Worm (Caenorhabditis elegans): ENCODE data around the gene Y38E10A.35.

Gene Y38E10A.35

ce11 chrII:12612218-12612617 lies 39.6 kb upstream of the Y38E10A.35 start, which contains the start of gene nspe-4:
TSS of gene nspe-4 (plus strand) at chrII:12612518.
- no peak for TF ChIP-seq pes-1 (GFP tag; IDR thresholded peaks at IDR 0.05)
- TF ChIP-seq B0310.2 (tag; optimal IDR thresholded peaks at IDR 0.05): no peak
- TF ChIP-seq sea-1 (GFP tag; conservative IDR thresholded peaks at IDR 0.05): no peak
- TF ChIP-seq aly-1 (tag; optimal IDR thresholded peaks at IDR 0.05): no peak
- no peak for TF ChIP-seq ama-1 (optimal IDR thresholded peaks at IDR 0.05)
- TF ChIP-seq hmg-4 (GFP tag; optimal IDR thresholded peaks at IDR 0.05): no peak
- TF ChIP-seq ets-7 (tag; optimal IDR thresholded peaks at IDR 0.05): no peak
- TF ChIP-seq ceh-13 (GFP tag; optimal IDR thresholded peaks at IDR 0.05): no peak
- no peak for TF ChIP-seq tbx-11 (GFP tag; IDR thresholded peaks at IDR 0.05)
- TF ChIP-seq F13C5.2 (tag; optimal IDR thresholded peaks at IDR 0.05): no peak
- no peak for TF ChIP-seq hnd-1 (tag; optimal IDR thresholded peaks at IDR 0.05)
- no peak for TF ChIP-seq ceh-36 (tag; optimal IDR thresholded peaks at IDR 0.05)

- TF ChIP-seq hnd-1 (tag; optimal IDR thresholded peaks at IDR 0.05): no peak
- no peak for TF ChIP-seq tra-4 (tag; optimal IDR thresholded peaks at IDR 0.05)
- no peak for TF ChIP-seq ceh-36 (tag; optimal IDR thresholded peaks at IDR 0.05)
- TF ChIP-seq aly-1 (tag; optimal IDR thresholded peaks at IDR 0.05): no peak
- TF ChIP-seq scrt-1 (GFP tag; IDR thresholded peaks at IDR 0.05): no peak
- TF ChIP-seq sea-1 (GFP tag; conservative IDR thresholded peaks at IDR 0.05): no peak
- TF ChIP-seq tbx-11 (GFP tag; IDR thresholded peaks at IDR 0.05): no peak
- TF ChIP-seq ama-1 (optimal IDR thresholded peaks at IDR 0.05): no peak
- no peak for TF ChIP-seq F13C5.2 (tag; optimal IDR thresholded peaks at IDR 0.05)
- no peak for TF ChIP-seq tbx-37 (GFP tag; conservative IDR thresholded peaks at IDR 0.05)
- TF ChIP-seq hmbx-1 (tag; optimal IDR thresholded peaks at IDR 0.05): no peak
- no peak for TF ChIP-seq flt-1 (GFP tag; IDR thresholded peaks at IDR 0.05)
- TF ChIP-seq pes-1 (GFP tag; IDR thresholded peaks at IDR 0.05): no peak
- no peak for TF ChIP-seq hmg-4 (GFP tag; optimal IDR thresholded peaks at IDR 0.05)
- TF ChIP-seq ceh-13 (GFP tag; optimal IDR thresholded peaks at IDR 0.05): no peak
- no peak for TF ChIP-seq ets-7 (tag; optimal IDR thresholded peaks at IDR 0.05)
- no peak for TF ChIP-seq B0310.2 (tag; optimal IDR thresholded peaks at IDR 0.05)
Observed at ce11 chrII:12608653-12609052, 36.0 kb upstream of the Y38E10A.35 start, which contains the start of gene Y38E10A.9. TSS of gene Y38E10A.9 (plus strand) at chrII:12608953.

- TF ChIP-seq ets-7 (tag; optimal IDR thresholded peaks at IDR 0.05) (no peak), ceh-13 (GFP tag; optimal IDR thresholded peaks at IDR 0.05) (no peak), F13C5.2 (tag; optimal IDR thresholded peaks at IDR 0.05) (no peak), ceh-36 (tag; optimal IDR thresholded peaks at IDR 0.05) (no peak), flt-1 (GFP tag; IDR thresholded peaks at IDR 0.05) (no peak), hnd-1 (tag; optimal IDR thresholded peaks at IDR 0.05) (no peak), hmbx-1 (tag; optimal IDR thresholded peaks at IDR 0.05) (no peak), scrt-1 (GFP tag; IDR thresholded peaks at IDR 0.05) (no peak), B0310.2 (tag; optimal IDR thresholded peaks at IDR 0.05) (no peak), ama-1 (optimal IDR thresholded peaks at IDR 0.05) (no peak), hmg-4 (GFP tag; optimal IDR thresholded peaks at IDR 0.05) (no peak), tbx-11 (GFP tag; IDR thresholded peaks at IDR 0.05) (no peak), sea-1 (GFP tag; conservative IDR thresholded peaks at IDR 0.05) (no peak), pes-1 (GFP tag; IDR thresholded peaks at IDR 0.05) (no peak), tra-4 (tag; optimal IDR thresholded peaks at IDR 0.05) (no peak)
Observed at ce11 chrII:12606900-12607299, 34.2 kb upstream of the Y38E10A.35 start, which contains the start of gene Y38E10A.8. TSS of gene Y38E10A.8 (plus strand) at chrII:12607200.

ce11 chrII:12606108-12606507 lies 33.4 kb upstream of the Y38E10A.35 start:
- TF ChIP-seq ceh-13 (GFP tag; optimal IDR thresholded peaks at IDR 0.05): no peak
- no peak for TF ChIP-seq sea-1 (GFP tag; conservative IDR thresholded peaks at IDR 0.05)
- TF ChIP-seq flt-1 (GFP tag; IDR thresholded peaks at IDR 0.05): no peak
- no peak for TF ChIP-seq tra-4 (tag; optimal IDR thresholded peaks at IDR 0.05)

ce11 chrII:12603667-12604621 lies 31.3 kb upstream of the Y38E10A.35 start, which contains the start of the genes ceh-100 and lips-15:
TSS of gene ceh-100 (minus strand) at chrII:12603680.
TSS of gene lips-15 (plus strand) at chrII:12604386.
- no peak for TF ChIP-seq F13C5.2 (tag; optimal IDR thresholded peaks at IDR 0.05)
- TF ChIP-seq hnd-1 (tag; optimal IDR thresholded peaks at IDR 0.05): no peak
- TF ChIP-seq aly-1 (tag; optimal IDR thresholded peaks at IDR 0.05): no peak
- TF ChIP-seq tra-4 (tag; optimal IDR thresholded peaks at IDR 0.05): no peak
- no peak for TF ChIP-seq tbx-11 (GFP tag; IDR thresholded peaks at IDR 0.05)
- TF ChIP-seq B0310.2 (tag; optimal IDR thresholded peaks at IDR 0.05): no peak
- no peak for TF ChIP-seq hmg-4 (GFP tag; optimal IDR thresholded peaks at IDR 0.05)
- TF ChIP-seq scrt-1 (GFP tag; IDR thresholded peaks at IDR 0.05): no peak
- no peak for TF ChIP-seq hmbx-1 (tag; optimal IDR thresholded peaks at IDR 0.05)
- TF ChIP-seq ceh-13 (GFP tag; optimal IDR thresholded peaks at IDR 0.05): no peak
- no peak for TF ChIP-seq ama-1 (optimal IDR thresholded peaks at IDR 0.05)
- TF ChIP-seq ets-7 (tag; optimal IDR thresholded peaks at IDR 0.05): no peak
- no peak for TF ChIP-seq flt-1 (GFP tag; IDR thresholded peaks at IDR 0.05)
- no peak for TF ChIP-seq ceh-36 (tag; optimal IDR thresholded peaks at IDR 0.05)
- no peak for TF ChIP-seq pes-1 (GFP tag; IDR thresholded peaks at IDR 0.05)
- no peak for TF ChIP-seq tbx-37 (GFP tag; conservative IDR thresholded peaks at IDR 0.05)
- no peak for TF ChIP-seq sea-1 (GFP tag; conservative IDR thresholded peaks at IDR 0.05)

- TF ChIP-seq hnd-1 (tag; optimal IDR thresholded peaks at IDR 0.05) (no peak), hmg-4 (GFP tag; optimal IDR thresholded peaks at IDR 0.05) (no peak), ceh-36 (tag; optimal IDR thresholded peaks at IDR 0.05) (no peak), tra-4 (tag; optimal IDR thresholded peaks at IDR 0.05) (no peak), pes-1 (GFP tag; IDR thresholded peaks at IDR 0.05) (no peak), flt-1 (GFP tag; IDR thresholded peaks at IDR 0.05) (no peak), hmbx-1 (tag; optimal IDR thresholded peaks at IDR 0.05) (no peak), ets-7 (tag; optimal IDR thresholded peaks at IDR 0.05) (no peak), B0310.2 (tag; optimal IDR thresholded peaks at IDR 0.05) (no peak), scrt-1 (GFP tag; IDR thresholded peaks at IDR 0.05) (no peak), tbx-37 (GFP tag; conservative IDR thresholded peaks at IDR 0.05) (no peak), F13C5.2 (tag; optimal IDR thresholded peaks at IDR 0.05) (no peak), ama-1 (optimal IDR thresholded peaks at IDR 0.05) (no peak), tbx-11 (GFP tag; IDR thresholded peaks at IDR 0.05) (no peak), sea-1 (GFP tag; conservative IDR thresholded peaks at IDR 0.05) (no peak), ceh-13 (GFP tag; optimal IDR thresholded peaks at IDR 0.05) (no peak), aly-1 (tag; optimal IDR thresholded peaks at IDR 0.05) (no peak)
Observed at ce11 chrII:12580952-12581351, 8.3 kb upstream of the Y38E10A.35 start, which contains the start of gene clec-4. TSS of gene clec-4 (minus strand) at chrII:12581113.
